Worm (Caenorhabditis elegans): Measurements from ENCODE around the gene C09B9.7.

- TF ChIP-seq him-1 (tag; optimal IDR thresholded peaks at IDR 0.05) (no peak), W03F9.2 (tag; optimal IDR thresholded peaks at IDR 0.05) (no peak)
Measured at ce11 chrIV:5008378-5008777, 52.5 kb downstream of the C09B9.7 start, which contains the start of gene srm-2.
